Worm (Caenorhabditis elegans): Measurements from ENCODE around the gene T11F9.21.

The T11F9.21 gene

ce11 chrV:11525338-11525737 is 32.8 kb downstream of the T11F9.21 start:
- TF ChIP-seq nfya-1 (tag; optimal IDR thresholded peaks at IDR 0.05) (peak; percentile 59), pros-1 (tag; optimal IDR thresholded peaks at IDR 0.05) (no peak)

ce11 chrV:11526927-11527491 is 34.5 kb downstream of the T11F9.21 start:
- TF ChIP-seq pha-4 (tag; optimal IDR thresholded peaks at IDR 0.05) (no peak), K09A11.1 (tag; optimal IDR thresholded peaks at IDR 0.05; ENCODE audit: insufficient read depth) (no peak), unc-42 (tag; optimal IDR thresholded peaks at IDR 0.05) (no peak), pros-1 (tag; optimal IDR thresholded peaks at IDR 0.05) (no peak), hlh-30 (tag; optimal IDR thresholded peaks at IDR 0.05; ENCODE audit: insufficient read depth) (no peak), hlh-13 (GFP tag; optimal IDR thresholded peaks at IDR 0.05) (no peak), ceh-34 (tag; optimal IDR thresholded peaks at IDR 0.05) (no peak), dve-1 (tag; optimal IDR thresholded peaks at IDR 0.05) (no peak), madf-2 (tag; optimal IDR thresholded peaks at IDR 0.05) (no peak), ceh-6 (GFP tag; optimal IDR thresholded peaks at IDR 0.05) (no peak), fax-1 (tag; optimal IDR thresholded peaks at IDR 0.05) (no peak), Y22D7AL.16 (tag; optimal IDR thresholded peaks at IDR 0.05) (no peak), elt-2 (tag; optimal IDR thresholded peaks at IDR 0.05) (no peak), ceh-2 (tag; optimal IDR thresholded peaks at IDR 0.05) (no peak)

- TF ChIP-seq ceh-18 (tag; optimal IDR thresholded peaks at IDR 0.05) (no peak), ceh-31 (tag; optimal IDR thresholded peaks at IDR 0.05) (no peak), nhr-232 (tag; optimal IDR thresholded peaks at IDR 0.05) (no peak), fkh-10 (GFP tag; optimal IDR thresholded peaks at IDR 0.05) (no peak), ztf-16 (tag; optimal IDR thresholded peaks at IDR 0.05) (no peak), fax-1 (tag; optimal IDR thresholded peaks at IDR 0.05) (no peak), tbx-2 (tag; optimal IDR thresholded peaks at IDR 0.05) (no peak), ceh-2 (tag; optimal IDR thresholded peaks at IDR 0.05) (no peak), T23F11.4 (GFP tag; optimal IDR thresholded peaks at IDR 0.05) (no peak), tbx-7 (tag; optimal IDR thresholded peaks at IDR 0.05) (no peak), K02D7.2 (tag; optimal IDR thresholded peaks at IDR 0.05) (no peak), syd-9 (tag; optimal IDR thresholded peaks at IDR 0.05) (no peak), nfya-1 (tag; optimal IDR thresholded peaks at IDR 0.05) (no peak), ceh-22 (tag; optimal IDR thresholded peaks at IDR 0.05) (no peak), ceh-6 (GFP tag; optimal IDR thresholded peaks at IDR 0.05) (no peak)
Measured at ce11 chrV:11527531-11527930, 35.0 kb downstream of the T11F9.21 start, which contains the start of gene ccch-1. ccch-1 (plus strand) TSS chrV:11527831.

DNA sequence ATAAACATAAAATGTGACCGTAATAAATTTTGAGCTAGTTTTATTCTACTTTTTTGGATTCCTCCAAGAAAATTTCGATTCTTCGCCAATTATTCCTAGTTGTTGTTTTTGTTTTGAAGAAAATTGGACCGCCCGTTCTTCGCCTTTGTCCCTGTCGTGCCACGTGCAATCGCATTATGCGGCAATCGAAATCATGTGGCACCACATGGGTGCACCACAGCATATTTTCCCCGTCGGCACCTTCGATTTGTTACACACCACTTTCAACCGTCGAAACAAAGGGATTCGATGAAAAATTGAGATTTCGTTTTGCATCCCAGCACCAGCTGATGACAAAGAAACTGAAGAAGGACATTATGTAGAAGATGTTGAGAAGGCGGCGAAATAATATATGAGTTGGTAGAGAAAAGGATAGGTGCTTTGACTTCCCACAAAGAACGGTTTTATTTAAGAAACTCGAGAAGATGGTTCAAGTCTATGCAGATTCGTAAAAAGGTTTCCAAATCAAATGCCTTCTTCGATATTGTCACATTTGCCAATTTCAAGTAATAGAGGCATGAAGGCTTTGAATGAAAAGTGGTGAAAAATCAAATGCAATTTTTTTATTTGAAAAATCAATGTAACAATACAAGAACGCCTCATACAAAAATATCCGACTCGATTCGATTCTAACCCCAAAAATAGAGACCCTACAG is 36.2 kb downstream of the T11F9.21 start:
- TF ChIP-seq hlh-8 (tag; optimal IDR thresholded peaks at IDR 0.05) (peak; percentile 71), hlh-30 (tag; optimal IDR thresholded peaks at IDR 0.05; ENCODE audit: insufficient read depth) (peak; percentile 63), ref-2 (tag; optimal IDR thresholded peaks at IDR 0.05) (peak; percentile 14), hlh-15 (tag; optimal IDR thresholded peaks at IDR 0.05) (no peak)

ce11 chrV:11529541-11529940 is 37.0 kb downstream of the T11F9.21 start:
- no peak for TF ChIP-seq mec-3 (tag; optimal IDR thresholded peaks at IDR 0.05; ENCODE audit: borderline replicate concordance)
- TF ChIP-seq sox-2 (GFP tag; IDR thresholded peaks at IDR 0.05): no peak
- TF ChIP-seq ceh-18 (tag; optimal IDR thresholded peaks at IDR 0.05): peak; percentile 6
- TF ChIP-seq tbx-2 (tag; optimal IDR thresholded peaks at IDR 0.05): no peak
- TF ChIP-seq hlh-8 (tag; optimal IDR thresholded peaks at IDR 0.05): no peak
- TF ChIP-seq T23F11.4 (GFP tag; optimal IDR thresholded peaks at IDR 0.05): no peak
- no peak for TF ChIP-seq eyg-1 (tag; optimal IDR thresholded peaks at IDR 0.05)
- TF ChIP-seq C08G9.2 (tag; optimal IDR thresholded peaks at IDR 0.05): no peak
